Fruit fly (Drosophila melanogaster): ENCODE results near the gene Liprin-alpha.

Liprin-alpha gene

DNA sequence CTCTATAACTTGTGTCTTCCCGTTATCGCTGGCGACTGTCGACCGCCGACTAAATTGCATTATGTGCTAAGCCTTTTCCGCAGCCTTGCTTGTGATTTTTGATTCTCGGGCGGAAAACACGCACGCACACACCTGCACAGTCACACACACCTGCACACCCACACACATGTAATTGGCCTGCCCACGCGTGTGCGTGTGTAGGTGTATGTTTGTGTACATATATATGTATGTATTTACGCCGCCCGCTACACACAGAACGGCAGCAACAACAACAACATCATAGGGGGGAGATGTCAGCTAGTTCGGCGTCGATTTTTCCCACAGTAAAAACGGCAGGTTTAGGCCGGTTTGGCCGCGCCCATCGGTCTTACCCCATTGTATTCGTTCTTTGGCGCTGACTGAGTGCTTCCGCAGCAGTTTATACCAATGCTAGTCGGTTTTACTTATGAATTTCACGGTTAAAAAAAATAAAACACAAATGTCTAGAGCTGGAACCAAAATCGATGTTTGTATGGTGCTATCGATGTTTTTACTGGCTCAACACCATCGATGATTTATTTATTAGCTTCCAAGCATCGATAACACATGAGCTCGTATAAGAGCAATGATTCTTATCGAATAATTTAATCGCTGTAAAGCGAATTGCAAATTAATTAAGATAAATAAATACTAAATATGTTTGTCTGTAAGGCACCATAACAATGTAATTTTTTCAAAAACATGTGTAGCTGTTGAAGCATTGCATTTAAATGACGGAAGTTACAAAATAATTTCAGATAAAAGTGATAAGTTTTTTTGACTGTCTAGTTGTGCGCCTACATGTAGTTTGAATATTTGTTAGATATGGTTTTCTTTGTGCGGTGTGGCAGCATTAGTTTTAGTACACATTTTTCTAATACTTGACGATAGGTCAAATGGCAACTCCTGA is 617 bp upstream of the Liprin-alpha start, which contains the start of gene homer:
TSS of gene homer (minus strand) at position 538 of the 928 bp plus-strand sequence.
- no peak for TF ChIP-seq dsx (GFP tag; optimal IDR thresholded peaks at IDR 0.05; ENCODE audit: poor library complexity, severe bottlenecking)
- TF ChIP-seq Eip93F (GFP tag; optimal IDR thresholded peaks at IDR 0.05), result no peak
- TF ChIP-seq svp (GFP tag), result peak; percentile 88
- no peak for TF ChIP-seq CG16779 (tag; optimal IDR thresholded peaks at IDR 0.05)
- TF ChIP-seq CG11762 (GFP tag; optimal IDR thresholded peaks at IDR 0.05; ENCODE audit: insufficient read depth), result no peak
- TF ChIP-seq Eip75B (GFP tag; optimal IDR thresholded peaks at IDR 0.05), result no peak
- TF ChIP-seq spab (GFP tag; optimal IDR thresholded peaks at IDR 0.05), result no peak
- TF ChIP-seq CG31627 (GFP tag; optimal IDR thresholded peaks at IDR 0.05), result peak; percentile 6
- no peak for TF ChIP-seq CG34406 (GFP tag; optimal IDR thresholded peaks at IDR 0.05)
- peak; percentile 71 for TF ChIP-seq CG1621 (tag; optimal IDR thresholded peaks at IDR 0.05)
- TF ChIP-seq acj6 (GFP tag; optimal IDR thresholded peaks at IDR 0.05), result no peak
- TF ChIP-seq CG9139 (GFP tag; optimal IDR thresholded peaks at IDR 0.05), result no peak
- peak; percentile 4 for TF ChIP-seq CG6808 (GFP tag; optimal IDR thresholded peaks at IDR 0.05)
- peak; percentile 12 for TF ChIP-seq Sox14 (GFP tag; optimal IDR thresholded peaks at IDR 0.05)
- TF ChIP-seq eg (GFP tag; IDR thresholded peaks at IDR 0.05), result 0 out of 3 replicates have a peak, but pooled peaks have one; percentile 11
- no peak for TF ChIP-seq ss (GFP tag; optimal IDR thresholded peaks at IDR 0.05)
- peak; percentile 91 for TF ChIP-seq fkh (GFP tag; optimal IDR thresholded peaks at IDR 0.05)
- TF ChIP-seq cyc (GFP tag; optimal IDR thresholded peaks at IDR 0.05), result no peak
- no peak for TF ChIP-seq net (GFP tag; optimal IDR thresholded peaks at IDR 0.05)
- no peak for TF ChIP-seq CG32006 (GFP tag; optimal IDR thresholded peaks at IDR 0.05)
- no peak for TF ChIP-seq topi (GFP tag; optimal IDR thresholded peaks at IDR 0.05)
- TF ChIP-seq pdm3 (GFP tag; optimal IDR thresholded peaks at IDR 0.05), result no peak
- TF ChIP-seq Eip78C (GFP tag), result peak; percentile 77
- no peak for TF ChIP-seq vri (GFP tag; optimal IDR thresholded peaks at IDR 0.05)
- TF ChIP-seq CG10669 (GFP tag; optimal IDR thresholded peaks at IDR 0.05), result no peak
- TF ChIP-seq CG6276 (GFP tag; optimal IDR thresholded peaks at IDR 0.05), result no peak
- TF ChIP-seq CG6854 (GFP tag; optimal IDR thresholded peaks at IDR 0.05), result peak; percentile 35
- TF ChIP-seq Sox102F (GFP tag; optimal IDR thresholded peaks at IDR 0.05), result no peak
- no peak for TF ChIP-seq Sox15 (GFP tag; optimal IDR thresholded peaks at IDR 0.05)
- TF ChIP-seq Hr4 (GFP tag; optimal IDR thresholded peaks at IDR 0.05), result peak; percentile 37
- no peak; the same call in 2 of the 3 replicates for TF ChIP-seq CG8119 (GFP tag; IDR thresholded peaks at IDR 0.05)

DNA sequence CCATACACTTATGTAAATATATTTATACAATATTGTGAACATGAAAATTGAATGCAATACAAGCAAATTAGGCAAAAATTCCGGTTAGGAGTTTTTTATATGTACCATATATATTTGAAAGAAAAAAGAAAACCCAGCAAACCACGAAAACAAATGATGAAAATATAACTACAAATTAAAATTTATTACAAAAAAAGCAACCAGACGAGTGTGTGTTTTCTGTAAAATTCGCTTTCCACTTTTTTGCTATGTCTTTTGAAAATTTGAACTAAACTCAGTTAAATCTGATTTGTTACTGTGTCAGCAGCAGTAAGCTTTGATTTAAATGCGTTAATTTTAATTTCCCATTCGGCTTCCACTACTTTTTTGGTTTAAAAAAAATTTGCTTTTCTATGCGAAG is 8.9 kb downstream of the Liprin-alpha start, which contains the start of gene TTLL3B:
TSS of gene TTLL3B (plus strand) at position 301 of the 400 bp plus-strand sequence.
- no peak for TF ChIP-seq CG6808 (GFP tag; optimal IDR thresholded peaks at IDR 0.05)
- no peak for TF ChIP-seq CG3919 (GFP tag; optimal IDR thresholded peaks at IDR 0.05)
- no peak for TF ChIP-seq Hr39 (GFP tag; optimal IDR thresholded peaks at IDR 0.05)
- TF ChIP-seq salr (GFP tag; optimal IDR thresholded peaks at IDR 0.05), result no peak
- no peak for TF ChIP-seq Ets21C (GFP tag; optimal IDR thresholded peaks at IDR 0.05)
- no peak for TF ChIP-seq CG10631 (GFP tag; optimal IDR thresholded peaks at IDR 0.05)
- TF ChIP-seq Hr38 (GFP tag; optimal IDR thresholded peaks at IDR 0.05), result no peak
- no peak for TF ChIP-seq topi (GFP tag; optimal IDR thresholded peaks at IDR 0.05)
- no peak for TF ChIP-seq dac (GFP tag; optimal IDR thresholded peaks at IDR 0.05)
- no peak for TF ChIP-seq Met (GFP tag; optimal IDR thresholded peaks at IDR 0.05)
- TF ChIP-seq spab (GFP tag; optimal IDR thresholded peaks at IDR 0.05), result no peak
- no peak for TF ChIP-seq CG8119 (GFP tag; IDR thresholded peaks at IDR 0.05)
- TF ChIP-seq CG31627 (GFP tag; optimal IDR thresholded peaks at IDR 0.05), result no peak
- TF ChIP-seq Ets96B (tag; optimal IDR thresholded peaks at IDR 0.05), result no peak
- no peak for TF ChIP-seq cyc (GFP tag; optimal IDR thresholded peaks at IDR 0.05)
- no peak for TF ChIP-seq eg (GFP tag; IDR thresholded peaks at IDR 0.05)
- no peak for TF ChIP-seq Lpt (GFP tag; optimal IDR thresholded peaks at IDR 0.05)
- TF ChIP-seq CG32006 (GFP tag; optimal IDR thresholded peaks at IDR 0.05), result no peak
- TF ChIP-seq dsx (GFP tag; optimal IDR thresholded peaks at IDR 0.05; ENCODE audit: poor library complexity, severe bottlenecking), result no peak

Data from whole organism, prepupa.